Worm (Caenorhabditis elegans) whole organism, mixed stage, embryonic: ENCODE data around the gene C09F12.3.
A peak's percentile ranks its signal among the peaks of the same experiment; 100 is the strongest.

ENCODE experiments used
- M03D4.4 ChIP-seq: sonication (generic microtip); optimal IDR thresholded peaks from 2 replicates; lab custom pipeline; 2017; ENCODE audit warnings: mild to moderate bottlenecking, missing genetic modification characterization, missing compliant biosample characterization
- bed-3 ChIP-seq: fragments of 200-800 bp; sonication (Bioruptor generic); optimal IDR thresholded peaks from 3 replicates; lab custom pipeline; 2018; ENCODE audit warnings: mild to moderate bottlenecking, missing genetic modification characterization, moderate library complexity, missing compliant biosample characterization
- blmp-1 ChIP-seq: fragments of 150-350 bp; optimal IDR thresholded peaks from 2 replicates; lab custom pipeline; 2014; ENCODE audit warnings: missing biosample characterization, missing genetic modification characterization
- ceh-39 ChIP-seq: fragments of 150-350 bp; optimal IDR thresholded peaks from 2 replicates; lab custom pipeline; 2014; ENCODE audit warnings: missing biosample characterization, missing genetic modification characterization
- ceh-43 ChIP-seq: fragments of 200-800 bp; sonication (Bioruptor generic); optimal IDR thresholded peaks from 2 replicates; lab custom pipeline; 2018; ENCODE audit warnings: mild to moderate bottlenecking, missing genetic modification characterization, moderate library complexity, missing compliant biosample characterization
- ceh-83 ChIP-seq: fragments of 200-800 bp; sonication (Bioruptor generic); optimal IDR thresholded peaks from 2 replicates; lab custom pipeline; 2018; ENCODE audit warnings: mild to moderate bottlenecking, missing genetic modification characterization, missing compliant biosample characterization
- ces-1 ChIP-seq: fragments of 150-350 bp; optimal IDR thresholded peaks from 2 replicates; lab custom pipeline; 2014; ENCODE audit warnings: missing biosample characterization, missing genetic modification reagents, missing genetic modification characterization
- cnd-1 ChIP-seq: fragments of 200-800 bp; sonication (Bioruptor generic); optimal IDR thresholded peaks from 2 replicates; lab custom pipeline; 2018; ENCODE audit warnings: mild to moderate bottlenecking, missing genetic modification characterization, missing compliant biosample characterization
- drap-1 ChIP-seq: fragments of 200-800 bp; sonication (Bioruptor generic); optimal IDR thresholded peaks from 3 replicates; lab custom pipeline; 2018; ENCODE audit warnings: mild to moderate bottlenecking, missing genetic modification characterization, missing compliant biosample characterization
- elt-1 ChIP-seq: sonication (generic microtip); optimal IDR thresholded peaks from 2 replicates; lab custom pipeline; 2017; ENCODE audit warnings: missing genetic modification characterization, mild to moderate bottlenecking, missing compliant biosample characterization, antibody characterized with exemption, moderate library complexity, borderline replicate concordance; ENCODE audit not compliant: insufficient read depth
- elt-3 ChIP-seq: fragments of 150-350 bp; optimal IDR thresholded peaks from 2 replicates; lab custom pipeline; 2014; ENCODE audit warnings: missing biosample characterization, missing genetic modification characterization
- flh-1 ChIP-seq: fragments of 200-800 bp; sonication (Bioruptor generic); optimal IDR thresholded peaks from 2 replicates; lab custom pipeline; 2018; ENCODE audit warnings: mild to moderate bottlenecking, missing genetic modification characterization, moderate library complexity, missing compliant biosample characterization
- ham-2 ChIP-seq: fragments of 200-800 bp; sonication (Bioruptor generic); optimal IDR thresholded peaks from 2 replicates; lab custom pipeline; 2018; ENCODE audit warnings: mild to moderate bottlenecking, missing genetic modification characterization, missing compliant biosample characterization
- hlh-1 ChIP-seq: fragments of 150-350 bp; optimal IDR thresholded peaks from 2 replicates; lab custom pipeline; 2014; ENCODE audit warnings: missing biosample characterization, missing genetic modification reagents, missing genetic modification characterization
- lin-13 ChIP-seq: fragments of 150-350 bp; optimal IDR thresholded peaks from 2 replicates; lab custom pipeline; 2014; ENCODE audit warnings: missing biosample characterization, missing genetic modification characterization
- lin-32 ChIP-seq: fragments of 200-800 bp; sonication (Bioruptor generic); optimal IDR thresholded peaks from 2 replicates; lab custom pipeline; 2018; ENCODE audit warnings: mild to moderate bottlenecking, missing genetic modification characterization, missing compliant biosample characterization
- mab-5 ChIP-seq: fragments of 150-350 bp; optimal IDR thresholded peaks from 2 replicates; lab custom pipeline; 2014; ENCODE audit warnings: missing biosample characterization, missing genetic modification characterization
- mep-1 ChIP-seq: fragments of 150-350 bp; optimal IDR thresholded peaks from 2 replicates; lab custom pipeline; 2017; ENCODE audit warnings: missing biosample characterization, missing genetic modification reagents, missing genetic modification characterization, inconsistent platforms
- mls-2 ChIP-seq: sonication (generic microtip); optimal IDR thresholded peaks from 2 replicates; lab custom pipeline; 2016; ENCODE audit warnings: mild to moderate bottlenecking, missing genetic modification characterization, moderate library complexity, missing compliant biosample characterization
- nhr-2 ChIP-seq: fragments of 150-350 bp; optimal IDR thresholded peaks from 2 replicates; lab custom pipeline; 2014; ENCODE audit warnings: missing biosample characterization, missing genetic modification characterization
- nhr-237 ChIP-seq: fragments of 150-350 bp; optimal IDR thresholded peaks from 2 replicates; lab custom pipeline; 2014; ENCODE audit warnings: missing biosample characterization, missing genetic modification characterization
- nhr-28 ChIP-seq: fragments of 150-350 bp; optimal IDR thresholded peaks from 2 replicates; lab custom pipeline; 2014; ENCODE audit warnings: missing biosample characterization, missing genetic modification characterization
- nhr-76 ChIP-seq: sonication (generic microtip); optimal IDR thresholded peaks from 2 replicates; lab custom pipeline; 2017; ENCODE audit warnings: missing biosample characterization, missing genetic modification characterization
- sem-2 ChIP-seq: fragments of 200-800 bp; sonication (Bioruptor generic); optimal IDR thresholded peaks from 2 replicates; lab custom pipeline; 2018; ENCODE audit warnings: mild to moderate bottlenecking, missing genetic modification characterization, missing compliant biosample characterization
- snpc-4 ChIP-seq: fragments of 150-350 bp; optimal IDR thresholded peaks from 2 replicates; lab custom pipeline; 2014; ENCODE audit warnings: missing biosample characterization, missing genetic modification characterization
- sptf-1 ChIP-seq: sonication (generic microtip); optimal IDR thresholded peaks from 2 replicates; lab custom pipeline; 2017; ENCODE audit warnings: mild to moderate bottlenecking, missing genetic modification characterization, moderate library complexity, missing compliant biosample characterization
- unc-120 ChIP-seq: sonication (generic microtip); optimal IDR thresholded peaks from 2 replicates; lab custom pipeline; 2017; ENCODE audit warnings: missing genetic modification characterization, missing compliant biosample characterization; ENCODE audit not compliant: poor library complexity, severe bottlenecking
- unc-39 ChIP-seq: fragments of 150-350 bp; optimal IDR thresholded peaks from 2 replicates; lab custom pipeline; 2014; ENCODE audit warnings: missing biosample characterization, missing genetic modification characterization
- unc-62 ChIP-seq: fragments of 150-350 bp; optimal IDR thresholded peaks from 2 replicates; lab custom pipeline; 2014; ENCODE audit warnings: missing biosample characterization, missing genetic modification reagents, missing genetic modification characterization
- zip-8 ChIP-seq: fragments of 150-350 bp; optimal IDR thresholded peaks from 2 replicates; lab custom pipeline; 2014; ENCODE audit warnings: missing biosample characterization, missing genetic modification characterization
- ztf-11 ChIP-seq: fragments of 150-350 bp; optimal IDR thresholded peaks from 2 replicates; lab custom pipeline; 2014; ENCODE audit warnings: missing biosample characterization, missing genetic modification characterization

The C09F12.3 gene

ce11 chrX:11010565-11010964 is 32.1 kb downstream of the C09F12.3 start, which contains the start of gene F58A3.4:
Gene F58A3.4, minus strand, starts transcription at chrX:11010665.
- TF ChIP-seq ztf-11 (tag; lab: Kevin White, UChicago) (no peak), cnd-1 (tag; lab: Kevin White, UChicago) (no peak), mab-5 (no peak), mls-2 (tag; lab: Kevin White, UChicago) (no peak), elt-3 (tag; lab: Kevin White, UChicago) (no peak)

ce11 chrX:11008954-11009353 is 33.7 kb downstream of the C09F12.3 start, which contains the start of gene ttr-31:
Gene ttr-31, minus strand, starts transcription at chrX:11009054.
- TF ChIP-seq nhr-237 (tag; lab: Kevin White, UChicago) = no peak
- no peak for TF ChIP-seq ceh-43 (GFP tag; lab: Kevin White, UChicago)
- no peak for TF ChIP-seq bed-3
- TF ChIP-seq ztf-11 (tag; lab: Kevin White, UChicago) = no peak
- TF ChIP-seq mls-2 (tag; lab: Kevin White, UChicago) = no peak
- TF ChIP-seq ces-1 (GFP tag; lab: Kevin White, UChicago) = no peak

ce11 chrX:11008052-11008451 is 34.6 kb downstream of the C09F12.3 start, which contains the start of gene del-5:
Gene del-5, minus strand, starts transcription at chrX:11008181.
- TF ChIP-seq flh-1 (GFP tag; lab: Kevin White, UChicago) (no peak), unc-120 (tag; lab: Kevin White, UChicago) (no peak), ztf-11 (tag; lab: Kevin White, UChicago) (no peak), hlh-1 (tag; lab: Kevin White, UChicago) (no peak), lin-13 (tag; lab: Kevin White, UChicago) (no peak), M03D4.4 (no peak), mep-1 (tag; lab: Kevin White, UChicago) (no peak), lin-32 (GFP tag; lab: Kevin White, UChicago) (no peak), ceh-39 (tag; lab: Kevin White, UChicago) (no peak), drap-1 (GFP tag; lab: Kevin White, UChicago) (no peak), nhr-2 (tag; lab: Kevin White, UChicago) (no peak), snpc-4 (tag; lab: Kevin White, UChicago) (no peak), unc-62 (GFP tag; lab: Kevin White, UChicago) (no peak), elt-3 (tag; lab: Kevin White, UChicago) (no peak), mab-5 (no peak), unc-39 (tag; lab: Kevin White, UChicago) (no peak)

DNA sequence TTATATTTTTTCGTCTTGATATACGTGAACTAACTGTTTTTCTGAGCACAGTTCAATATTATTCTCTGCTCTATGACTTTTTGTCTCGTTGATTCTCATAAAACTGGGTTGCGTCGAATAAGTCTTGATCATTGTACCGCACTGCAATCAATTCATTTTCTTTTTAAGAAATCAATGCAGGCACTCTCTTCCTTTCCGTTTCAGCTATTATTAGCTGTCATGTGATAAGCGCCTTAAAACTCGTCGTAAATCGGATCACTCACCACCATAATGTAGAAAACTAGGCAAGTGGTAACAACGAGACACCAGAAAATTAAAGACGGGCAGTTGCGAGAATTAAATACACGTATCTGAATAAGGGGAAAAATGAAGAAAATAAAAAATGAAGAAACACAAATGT is 35.3 kb downstream of the C09F12.3 start:
- TF ChIP-seq snpc-4 (tag; lab: Kevin White, UChicago) (no peak), nhr-28 (tag; lab: Kevin White, UChicago) (no peak), ces-1 (GFP tag; lab: Kevin White, UChicago) (no peak), cnd-1 (tag; lab: Kevin White, UChicago) (no peak), M03D4.4 (no peak), unc-120 (tag; lab: Kevin White, UChicago) (no peak), zip-8 (tag; lab: Kevin White, UChicago) (no peak), flh-1 (GFP tag; lab: Kevin White, UChicago) (no peak), hlh-1 (tag; lab: Kevin White, UChicago) (no peak), mls-2 (tag; lab: Kevin White, UChicago) (no peak), mep-1 (tag; lab: Kevin White, UChicago) (no peak), nhr-2 (tag; lab: Kevin White, UChicago) (no peak), ham-2 (no peak), nhr-76 (tag; lab: Kevin White, UChicago) (no peak), sem-2 (GFP tag; lab: Kevin White, UChicago) (no peak), elt-1 (no peak), ztf-11 (tag; lab: Kevin White, UChicago) (no peak), ceh-83 (no peak)

- TF ChIP-seq nhr-2 (tag; lab: Kevin White, UChicago) (no peak), ham-2 (peak; percentile 69)
These were observed 39.0 kb downstream of the C09F12.3 start for ce11 chrX:11003701-11004100.

DNA sequence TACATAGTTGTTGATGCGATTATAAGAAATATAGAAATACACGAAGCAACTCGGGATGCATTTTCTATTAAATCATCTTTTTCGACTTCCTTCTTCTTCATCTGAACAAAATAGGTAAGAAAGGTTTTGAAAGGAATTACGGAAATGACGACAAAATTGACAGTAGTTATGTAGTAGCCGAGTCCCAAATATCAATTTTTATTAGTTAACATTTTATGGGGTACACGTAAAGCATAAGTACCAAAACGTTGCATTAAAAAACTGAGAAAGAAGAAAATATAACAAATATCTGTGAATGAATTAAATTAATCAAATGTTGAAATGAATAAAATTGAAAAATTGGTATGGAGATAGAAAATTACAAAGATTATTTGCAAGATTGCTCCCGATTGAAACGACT is 40.9 kb downstream of the C09F12.3 start, which contains the start of gene col-177:
col-177 (minus strand) TSS at position 101 of the 400 bp plus-strand sequence.
- TF ChIP-seq sptf-1 (tag; lab: Kevin White, UChicago) = no peak
- TF ChIP-seq elt-1 = no peak
- no peak for TF ChIP-seq snpc-4 (tag; lab: Kevin White, UChicago)
- no peak for TF ChIP-seq M03D4.4
- TF ChIP-seq blmp-1 = no peak
- TF ChIP-seq drap-1 (GFP tag; lab: Kevin White, UChicago) = no peak
- no peak for TF ChIP-seq elt-3 (tag; lab: Kevin White, UChicago)
- TF ChIP-seq mls-2 (tag; lab: Kevin White, UChicago) = no peak
- no peak for TF ChIP-seq mep-1 (tag; lab: Kevin White, UChicago)
